Fruit fly (Drosophila melanogaster): ENCODE results near the gene Ilp2.

The Ilp2 gene

DNA sequence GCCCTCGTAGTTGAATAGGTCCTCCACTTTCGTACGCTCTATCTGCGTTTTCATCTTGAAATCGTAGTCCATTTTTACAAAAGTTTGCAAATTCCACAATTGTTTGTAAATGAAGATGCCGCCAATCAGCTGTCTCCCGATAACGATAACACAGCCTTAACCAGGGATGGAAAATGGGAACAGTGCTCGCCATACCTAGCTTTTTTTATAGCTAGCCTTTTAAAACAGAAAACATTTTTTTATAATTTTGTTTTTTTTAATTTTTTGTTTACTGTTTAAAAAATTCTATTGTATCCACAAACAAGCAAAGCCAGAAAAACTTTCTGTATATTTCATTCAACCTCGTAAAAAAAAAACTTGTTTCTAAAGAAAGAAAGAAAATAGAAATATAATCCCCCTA, 39.0 kb downstream of the Ilp2 start, which contains the start of gene Cdk8 (continued):
- TF ChIP-seq topi (GFP tag; optimal IDR thresholded peaks at IDR 0.05) (no peak), CG10631 (GFP tag; optimal IDR thresholded peaks at IDR 0.05) (no peak), Sox102F (GFP tag; optimal IDR thresholded peaks at IDR 0.05) (no peak), CG15336 (GFP tag; IDR thresholded peaks at IDR 0.05) (no peak), CG6792 (GFP tag; optimal IDR thresholded peaks at IDR 0.05) (no peak)

- TF ChIP-seq fd85E (GFP tag; optimal IDR thresholded peaks at IDR 0.05) (no peak), CG8119 (GFP tag; IDR thresholded peaks at IDR 0.05) (no peak), Hr38 (GFP tag; optimal IDR thresholded peaks at IDR 0.05) (no peak), CG10631 (GFP tag; optimal IDR thresholded peaks at IDR 0.05) (no peak), CG3919 (GFP tag; optimal IDR thresholded peaks at IDR 0.05) (no peak), achi (GFP tag; optimal IDR thresholded peaks at IDR 0.05) (no peak), pdm3 (GFP tag; optimal IDR thresholded peaks at IDR 0.05) (no peak), svp (GFP tag) (no peak), Ets21C (GFP tag; optimal IDR thresholded peaks at IDR 0.05) (no peak), CG1621 (tag; optimal IDR thresholded peaks at IDR 0.05) (no peak), Eip93F (GFP tag; optimal IDR thresholded peaks at IDR 0.05) (no peak), dac (GFP tag; optimal IDR thresholded peaks at IDR 0.05) (no peak), Smox (GFP tag; optimal IDR thresholded peaks at IDR 0.05) (no peak)
Measured at dm6 chr3L:9840710-9841109, 41.2 kb downstream of the Ilp2 start.

DNA sequence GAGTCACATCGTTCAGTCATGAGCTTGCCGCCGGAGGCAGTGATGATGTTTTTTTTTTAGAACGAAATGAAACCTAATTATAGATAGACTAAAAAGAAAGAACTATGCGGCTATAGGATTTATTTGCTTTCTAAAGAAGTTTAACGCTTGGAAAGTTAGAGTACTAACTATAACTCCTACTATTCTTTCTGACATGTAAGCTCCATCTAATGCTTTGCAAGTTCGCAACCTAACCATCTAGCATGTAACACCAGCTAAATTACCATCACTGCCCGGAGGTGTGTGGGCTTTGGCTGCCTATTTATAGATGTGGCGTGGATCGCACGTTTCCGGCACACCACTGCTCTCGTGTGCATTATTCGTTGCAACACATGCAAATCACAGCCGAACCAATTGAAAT, 42.5 kb downstream of the Ilp2 start:
- TF ChIP-seq CG6808 (GFP tag; optimal IDR thresholded peaks at IDR 0.05) (no peak), Ets21C (GFP tag; optimal IDR thresholded peaks at IDR 0.05) (no peak), CG11902 (GFP tag; optimal IDR thresholded peaks at IDR 0.05) (no peak), Hr39 (GFP tag; optimal IDR thresholded peaks at IDR 0.05) (no peak), achi (GFP tag; optimal IDR thresholded peaks at IDR 0.05) (no peak), CG31627 (GFP tag; optimal IDR thresholded peaks at IDR 0.05) (no peak), CG10669 (GFP tag; optimal IDR thresholded peaks at IDR 0.05) (no peak), dsx (GFP tag; optimal IDR thresholded peaks at IDR 0.05; ENCODE audit: poor library complexity, severe bottlenecking) (no peak), net (GFP tag; optimal IDR thresholded peaks at IDR 0.05) (no peak), CG11762 (GFP tag; optimal IDR thresholded peaks at IDR 0.05; ENCODE audit: insufficient read depth) (no peak), CG32006 (GFP tag; optimal IDR thresholded peaks at IDR 0.05) (no peak), spab (GFP tag; optimal IDR thresholded peaks at IDR 0.05) (no peak), pdm3 (GFP tag; optimal IDR thresholded peaks at IDR 0.05) (no peak), topi (GFP tag; optimal IDR thresholded peaks at IDR 0.05) (no peak), Eip78C (GFP tag) (no peak), esn (GFP tag; optimal IDR thresholded peaks at IDR 0.05) (no peak)

- TF ChIP-seq salr (GFP tag; optimal IDR thresholded peaks at IDR 0.05) (no peak), CG31627 (GFP tag; optimal IDR thresholded peaks at IDR 0.05) (no peak), Met (GFP tag; optimal IDR thresholded peaks at IDR 0.05) (no peak), Ets96B (tag; optimal IDR thresholded peaks at IDR 0.05) (no peak), svp (GFP tag) (no peak), eg (GFP tag; IDR thresholded peaks at IDR 0.05) (no peak), acj6 (GFP tag; optimal IDR thresholded peaks at IDR 0.05) (no peak)
Measured at dm6 chr3L:9845980-9846538, 46.6 kb downstream of the Ilp2 start.
